Worm (Caenorhabditis elegans) whole organism, midembryonic: ENCODE results near the gene ZK1307.7.

ENCODE experiments used
- T22C8.4 ChIP-seq: fragments of 200-800 bp; sonication (Bioruptor generic); IDR thresholded peaks from 2 replicates; pipeline ENCODE4 v1.3.6; 2022; ENCODE audit warnings: missing genetic modification characterization, missing compliant biosample characterization
- flt-1 ChIP-seq: fragments of 200-800 bp; sonication (Bioruptor generic); IDR thresholded peaks from 2 replicates; pipeline ENCODE4 v1.3.6; 2022; ENCODE audit warnings: missing genetic modification characterization, missing compliant biosample characterization
- klf-2 ChIP-seq: fragments of 200-800 bp; sonication (Bioruptor generic); conservative IDR thresholded peaks from 2 replicates; pipeline ENCODE4 v1.3.6; 2022; ENCODE audit warnings: missing genetic modification reagents, missing genetic modification characterization, missing compliant biosample characterization
- ref-1 ChIP-seq: fragments of 200-800 bp; sonication (Bioruptor generic); conservative IDR thresholded peaks from 2 replicates; pipeline ENCODE4 v1.3.6; 2022; ENCODE audit warnings: missing genetic modification reagents, missing genetic modification characterization, missing compliant biosample characterization
- ztf-23 ChIP-seq: fragments of 200-800 bp; sonication (Bioruptor generic); IDR thresholded peaks from 2 replicates; pipeline ENCODE4 v1.3.6; 2022; ENCODE audit warnings: missing genetic modification reagents, missing genetic modification characterization, missing compliant biosample characterization
- ztf-29 ChIP-seq: fragments of 200-800 bp; sonication (Bioruptor generic); IDR thresholded peaks from 2 replicates; pipeline ENCODE4 v1.3.6; 2022; ENCODE audit warnings: missing genetic modification reagents, missing genetic modification characterization, missing compliant biosample characterization

- TF ChIP-seq ref-1: no peak
- TF ChIP-seq ztf-23 (GFP tag; lab: Robert Waterston, UW): no peak
- TF ChIP-seq T22C8.4 (GFP tag; lab: Robert Waterston, UW): no peak
- TF ChIP-seq ztf-29 (GFP tag; lab: Robert Waterston, UW): no peak
- TF ChIP-seq flt-1 (GFP tag; lab: Robert Waterston, UW): no peak
- no peak for TF ChIP-seq klf-2
Measured at ce11 chrII:9594924-9595323, 41.5 kb upstream of the ZK1307.7 start, which contains the start of gene E02H1.5.
